Fruit fly (Drosophila melanogaster) whole organism: ENCODE data around the gene Naxe.

Source experiments
- Dll ChIP-seq: fragments of >200 bp; optimal IDR thresholded peaks from 2 replicates; lab custom pipeline; 2017
- EcR ChIP-seq, 2 experiments: fragments of >200 bp; optimal IDR thresholded peaks; 2 replicates each; lab custom pipeline; 2017; ENCODE audit warnings: missing biosample characterization in 2 of 2, missing genetic modification characterization in 2 of 2, missing genetic modification reagents in 2 of 2
- psq ChIP-seq: fragments of >200 bp; optimal IDR thresholded peaks from 2 replicates; lab custom pipeline; 2017

DNA sequence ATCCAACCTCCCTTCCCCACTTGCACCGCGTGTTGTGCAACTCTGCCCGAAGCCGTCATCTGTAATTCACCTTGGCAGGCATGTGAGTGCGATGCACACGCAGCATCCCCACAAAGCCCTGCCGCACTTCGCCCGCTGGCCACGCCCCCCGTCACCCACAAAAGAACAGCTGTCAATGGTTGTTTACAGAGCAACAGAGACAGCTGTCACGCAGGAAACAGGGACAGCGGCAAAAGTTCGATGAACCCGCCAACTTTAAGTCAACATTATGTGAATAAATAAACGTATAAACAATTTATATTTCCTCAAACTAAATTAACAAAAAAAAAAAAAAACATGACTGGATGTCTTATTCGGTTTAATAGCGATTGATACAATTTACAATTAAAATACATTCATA lies 14.5 kb downstream of the Naxe start:
- TF ChIP-seq Dll (lab: Kevin White, UChicago) (no peak), psq (no peak), EcR (GFP tag; optimal IDR thresholded peaks at IDR 0.05; lab: Kevin White, UChicago) (peak in 1 of 2 experiments; percentile 10)
